Worm (Caenorhabditis elegans) whole organism, L3 larva: ENCODE results near the gene F31D5.6.

Experiments
- R02D3.7 ChIP-seq: fragments of 150-350 bp; optimal IDR thresholded peaks from 2 replicates; lab custom pipeline; 2014; ENCODE audit warnings: missing biosample characterization, missing genetic modification characterization
- ZK546.5 ChIP-seq: sonication (generic microtip); optimal IDR thresholded peaks from 2 replicates; lab custom pipeline; 2017; ENCODE audit warnings: missing biosample characterization, missing genetic modification characterization
- aly-2 ChIP-seq: fragments of 150-350 bp; optimal IDR thresholded peaks from 2 replicates; lab custom pipeline; 2014; ENCODE audit warnings: missing biosample characterization, missing genetic modification characterization
- ama-1 ChIP-seq: fragments of 150-350 bp; optimal IDR thresholded peaks from 2 replicates; lab custom pipeline; 2018
- ceh-16 ChIP-seq: sonication (generic microtip); optimal IDR thresholded peaks from 2 replicates; lab custom pipeline; 2017; ENCODE audit warnings: missing biosample characterization, missing genetic modification characterization
- ceh-28 ChIP-seq: fragments of 150-350 bp; optimal IDR thresholded peaks from 2 replicates; lab custom pipeline; 2014; ENCODE audit warnings: missing biosample characterization, missing genetic modification reagents, missing genetic modification characterization
- ceh-9 ChIP-seq: sonication (generic microtip); optimal IDR thresholded peaks from 2 replicates; lab custom pipeline; 2018; ENCODE audit warnings: missing biosample characterization, missing genetic modification characterization
- daf-12 ChIP-seq: fragments of 150-350 bp; optimal IDR thresholded peaks from 2 replicates; lab custom pipeline; 2014; ENCODE audit warnings: missing biosample characterization, missing genetic modification reagents, missing genetic modification characterization
- egl-27 ChIP-seq: sonication (generic microtip); optimal IDR thresholded peaks from 4 replicates; lab custom pipeline; 2017; ENCODE audit warnings: missing biosample characterization, missing genetic modification reagents, missing genetic modification characterization
- elt-1 ChIP-seq: fragments of 150-350 bp; optimal IDR thresholded peaks from 2 replicates; lab custom pipeline; 2014; ENCODE audit warnings: missing biosample characterization, missing genetic modification characterization
- elt-2 ChIP-seq: sonication (generic microtip); optimal IDR thresholded peaks from 2 replicates; lab custom pipeline; 2016; ENCODE audit warnings: missing genetic modification reagents, mild to moderate bottlenecking, missing genetic modification characterization, missing compliant biosample characterization
- elt-3 ChIP-seq, 3 experiments: fragments of 150-350 bp in 1 of 3; sonication (generic microtip) in 2 of 3; optimal IDR thresholded peaks; 2 replicates in 2 of 3; 4 replicates in 1 of 3; lab custom pipeline; 2014 to 2017; ENCODE audit warnings: missing biosample characterization in 3 of 3, missing genetic modification characterization in 3 of 3
- eor-1 ChIP-seq, 2 experiments: fragments of 150-350 bp; optimal IDR thresholded peaks; 2 replicates each; lab custom pipeline; 2014 to 2018; ENCODE audit warnings: missing biosample characterization in 2 of 2, missing genetic modification characterization in 2 of 2
- fkh-10 ChIP-seq: sonication (generic microtip); optimal IDR thresholded peaks from 2 replicates; lab custom pipeline; 2017; ENCODE audit warnings: missing biosample characterization, missing genetic modification reagents, missing genetic modification characterization
- fkh-2 ChIP-seq: fragments of 150-350 bp; optimal IDR thresholded peaks from 2 replicates; lab custom pipeline; 2014; ENCODE audit warnings: missing biosample characterization, missing genetic modification reagents, missing genetic modification characterization
- fos-1 ChIP-seq: fragments of 150-350 bp; optimal IDR thresholded peaks from 2 replicates; lab custom pipeline; 2014; ENCODE audit warnings: missing biosample characterization, missing genetic modification characterization
- hmg-11 ChIP-seq: sonication (generic microtip); optimal IDR thresholded peaks from 2 replicates; lab custom pipeline; 2016; ENCODE audit warnings: missing genetic modification characterization, missing compliant biosample characterization
- jun-1 ChIP-seq: fragments of 150-350 bp; optimal IDR thresholded peaks from 2 replicates; lab custom pipeline; 2014; ENCODE audit warnings: missing biosample characterization, missing genetic modification reagents, missing genetic modification characterization
- lin-15B ChIP-seq: fragments of 150-350 bp; optimal IDR thresholded peaks from 2 replicates; lab custom pipeline; 2014; ENCODE audit warnings: missing biosample characterization, missing genetic modification characterization
- lin-39 ChIP-seq: fragments of 150-350 bp; optimal IDR thresholded peaks from 2 replicates; lab custom pipeline; 2018; ENCODE audit warnings: missing biosample characterization, missing genetic modification reagents, missing genetic modification characterization
- lsy-12 ChIP-seq: sonication (generic microtip); optimal IDR thresholded peaks from 2 replicates; lab custom pipeline; 2016; ENCODE audit warnings: mild to moderate bottlenecking, missing genetic modification characterization, missing compliant biosample characterization
- mdl-1 ChIP-seq: fragments of 150-350 bp; optimal IDR thresholded peaks from 2 replicates; lab custom pipeline; 2014; ENCODE audit warnings: missing biosample characterization, missing genetic modification characterization
- nfya-1 ChIP-seq: sonication (generic microtip); optimal IDR thresholded peaks from 2 replicates; lab custom pipeline; 2017; ENCODE audit warnings: missing genetic modification characterization, mild to moderate bottlenecking, missing compliant biosample characterization, antibody characterized with exemption, moderate library complexity; ENCODE audit not compliant: insufficient read depth
- nhr-11 ChIP-seq: fragments of 150-350 bp; optimal IDR thresholded peaks from 2 replicates; lab custom pipeline; 2014; ENCODE audit warnings: missing biosample characterization, missing genetic modification characterization
- nhr-12 ChIP-seq: fragments of 150-350 bp; optimal IDR thresholded peaks from 2 replicates; lab custom pipeline; 2014; ENCODE audit warnings: missing biosample characterization, missing genetic modification characterization
- nhr-23 ChIP-seq: fragments of 150-350 bp; optimal IDR thresholded peaks from 2 replicates; lab custom pipeline; 2014; ENCODE audit warnings: missing biosample characterization, missing genetic modification reagents, missing genetic modification characterization
- nhr-25 ChIP-seq: sonication (generic microtip); optimal IDR thresholded peaks from 2 replicates; lab custom pipeline; 2017; ENCODE audit warnings: missing biosample characterization, missing genetic modification characterization
- nhr-28 ChIP-seq: fragments of 150-350 bp; optimal IDR thresholded peaks from 2 replicates; lab custom pipeline; 2014; ENCODE audit warnings: missing biosample characterization, missing genetic modification characterization
- nhr-43 ChIP-seq: sonication (generic microtip); optimal IDR thresholded peaks from 2 replicates; lab custom pipeline; 2016; ENCODE audit warnings: mild to moderate bottlenecking, missing genetic modification characterization, missing compliant biosample characterization; ENCODE audit not compliant: poor library complexity, severe bottlenecking
- nhr-67 ChIP-seq: fragments of 150-350 bp; optimal IDR thresholded peaks from 2 replicates; lab custom pipeline; 2014; ENCODE audit warnings: missing biosample characterization, missing genetic modification characterization
- nhr-76 ChIP-seq: fragments of 150-350 bp; sonication (generic microtip); optimal IDR thresholded peaks from 5 replicates; lab custom pipeline; 2014; ENCODE audit warnings: missing biosample characterization, missing genetic modification characterization
- nhr-77 ChIP-seq: fragments of 150-350 bp; optimal IDR thresholded peaks from 2 replicates; lab custom pipeline; 2014; ENCODE audit warnings: missing biosample characterization, missing genetic modification characterization
- pha-4 ChIP-seq: fragments of 150-350 bp; optimal IDR thresholded peaks from 2 replicates; lab custom pipeline; 2014; ENCODE audit warnings: missing biosample characterization, missing genetic modification reagents, missing genetic modification characterization
- sea-2 ChIP-seq: fragments of 150-350 bp; sonication (generic microtip); optimal IDR thresholded peaks from 4 replicates; lab custom pipeline; 2014; ENCODE audit warnings: missing biosample characterization, missing genetic modification reagents, missing genetic modification characterization
- skn-1 ChIP-seq: fragments of 150-350 bp; optimal IDR thresholded peaks from 2 replicates; lab custom pipeline; 2014; ENCODE audit warnings: missing biosample characterization, missing genetic modification characterization
- snpc-4 ChIP-seq: fragments of 150-350 bp; optimal IDR thresholded peaks from 2 replicates; lab custom pipeline; 2014; ENCODE audit warnings: missing biosample characterization, missing genetic modification characterization
- tbx-2 ChIP-seq: sonication (generic microtip); optimal IDR thresholded peaks from 2 replicates; lab custom pipeline; 2016; ENCODE audit warnings: mild to moderate bottlenecking, missing genetic modification characterization, missing compliant biosample characterization
- unc-39 ChIP-seq: sonication (generic microtip); optimal IDR thresholded peaks from 4 replicates; lab custom pipeline; 2017; ENCODE audit warnings: missing biosample characterization, missing genetic modification characterization
- unc-62 ChIP-seq: fragments of 150-350 bp; sonication (generic microtip); optimal IDR thresholded peaks from 4 replicates; lab custom pipeline; 2014; ENCODE audit warnings: missing biosample characterization, missing genetic modification reagents, missing genetic modification characterization
- zag-1 ChIP-seq: fragments of 150-350 bp; optimal IDR thresholded peaks from 2 replicates; lab custom pipeline; 2014; ENCODE audit warnings: missing biosample characterization, missing genetic modification characterization
- ztf-4 ChIP-seq: fragments of 150-350 bp; optimal IDR thresholded peaks from 2 replicates; lab custom pipeline; 2014; ENCODE audit warnings: missing biosample characterization, missing genetic modification characterization

Gene F31D5.6

DNA sequence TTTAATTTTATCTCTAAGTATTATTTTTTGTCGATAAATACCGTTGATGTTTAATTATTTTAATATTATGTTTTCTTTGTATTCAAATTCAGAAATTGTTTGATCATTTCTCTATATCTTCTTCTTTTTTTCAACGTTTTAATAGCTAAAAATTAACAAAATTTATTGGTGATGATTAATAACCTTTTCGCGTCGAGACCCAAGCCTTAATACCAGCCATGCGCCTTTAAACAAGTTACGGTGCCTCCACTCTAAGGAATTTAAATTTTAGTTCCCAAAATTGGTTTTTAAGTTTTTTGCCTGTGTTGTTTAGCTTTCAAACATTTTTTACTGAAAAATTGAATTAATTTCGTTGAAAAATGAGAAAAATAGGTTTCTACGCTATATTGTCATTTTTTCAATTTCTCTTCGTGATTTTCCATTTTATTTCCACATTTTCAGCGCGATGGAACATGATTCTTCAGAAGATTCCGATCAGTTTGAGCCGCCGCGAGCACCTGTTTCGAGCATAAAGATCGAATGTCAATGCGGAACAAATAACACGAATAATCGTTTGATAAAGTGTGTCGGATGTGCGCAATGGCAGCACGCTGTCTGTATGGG lies 19.7 kb downstream of the F31D5.6 start, which contains the start of gene C16A11.3:
C16A11.3 (plus strand) TSS at position 440 of the 603 bp plus-strand sequence.
- no peak for TF ChIP-seq ceh-16 (tag; lab: Kevin White, UChicago)
- no peak for TF ChIP-seq nfya-1 (tag; lab: Kevin White, UChicago)
- TF ChIP-seq nhr-67, result no peak
- no peak for TF ChIP-seq zag-1
- no peak for TF ChIP-seq sea-2 (GFP tag; lab: Kevin White, UChicago)
- TF ChIP-seq fkh-10, result no peak
- no peak for TF ChIP-seq snpc-4
- no peak for TF ChIP-seq elt-3 (tag; optimal IDR thresholded peaks at IDR 0.05; lab: Kevin White, UChicago)
- no peak for TF ChIP-seq elt-1
- TF ChIP-seq eor-1 (tag; optimal IDR thresholded peaks at IDR 0.05; lab: Kevin White, UChicago), result no peak
- no peak for TF ChIP-seq lsy-12 (tag; lab: Kevin White, UChicago)
- no peak for TF ChIP-seq ceh-28 (tag; lab: Kevin White, UChicago)
- no peak for TF ChIP-seq R02D3.7 (tag; lab: Kevin White, UChicago)
- no peak for TF ChIP-seq ceh-9 (tag; lab: Kevin White, UChicago)

DNA sequence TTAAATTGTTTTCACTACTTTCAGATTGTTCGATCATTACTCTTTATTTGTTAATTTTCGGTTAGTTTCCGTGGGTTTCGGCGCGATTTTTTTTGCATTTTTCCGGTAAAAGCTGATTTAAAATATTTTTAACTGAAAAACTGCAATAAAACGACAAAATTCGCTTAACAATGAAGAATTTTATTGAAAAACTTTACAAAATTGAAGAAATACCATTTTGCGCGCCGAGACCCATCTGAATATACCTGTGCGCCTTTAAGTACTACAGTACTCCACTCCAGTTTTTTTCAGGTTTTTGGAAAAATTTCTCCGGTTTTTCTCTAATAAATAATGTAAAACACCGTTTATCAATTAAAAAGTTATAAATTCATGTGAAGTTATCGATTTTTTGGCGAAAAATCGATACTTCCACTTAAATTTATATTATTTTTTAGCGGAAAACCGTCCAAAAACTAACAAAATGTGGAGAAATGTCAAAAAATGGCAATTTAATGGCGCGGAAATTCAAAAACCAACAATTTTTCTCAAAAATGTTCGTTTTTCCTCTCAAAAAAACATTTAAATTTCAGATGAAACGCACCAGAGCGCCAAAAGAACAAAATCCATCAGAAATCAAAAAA lies 21.4 kb downstream of the F31D5.6 start, which contains the start of gene C16A11.10:
C16A11.10 (plus strand) TSS at position 570 of the 620 bp plus-strand sequence.
- TF ChIP-seq nhr-76 (tag; lab: Kevin White, UChicago) (no peak), lin-15B (tag; lab: Kevin White, UChicago) (no peak), egl-27 (tag; lab: Kevin White, UChicago) (no peak), nhr-28 (tag; lab: Kevin White, UChicago) (no peak), nhr-43 (tag; lab: Kevin White, UChicago) (no peak), nhr-25 (no peak), aly-2 (tag; lab: Kevin White, UChicago) (no peak), ama-1 (lab: Kevin White, UChicago) (no peak), lin-39 (tag; lab: Kevin White, UChicago) (no peak), eor-1 (tag; optimal IDR thresholded peaks at IDR 0.05; lab: Kevin White, UChicago) (no peak), ceh-9 (tag; lab: Kevin White, UChicago) (no peak), daf-12 (no peak), elt-2 (tag; lab: Kevin White, UChicago) (no peak), mdl-1 (tag; lab: Kevin White, UChicago) (no peak)

DNA sequence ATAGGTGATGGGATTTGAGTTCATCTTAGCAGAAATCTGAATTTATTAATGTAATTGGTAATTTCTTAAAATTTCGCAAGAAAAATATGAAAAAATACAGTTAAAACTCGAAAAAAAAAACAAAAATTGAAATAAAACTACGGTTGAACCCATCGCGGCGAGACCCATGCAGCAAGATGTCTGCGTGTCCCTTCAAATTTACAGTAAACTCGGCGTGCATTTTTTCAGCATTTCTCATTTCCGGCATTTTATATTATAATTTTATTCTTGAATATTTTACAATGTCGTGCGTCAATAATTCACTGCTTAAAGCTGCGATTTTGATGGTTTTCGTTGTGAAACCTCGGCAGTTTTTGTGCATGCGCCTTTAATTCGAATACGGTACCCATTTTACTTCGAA lies 26.5 kb downstream of the F31D5.6 start, which contains the start of gene fbxc-43:
fbxc-43 (minus strand) TSS at position 38 of the 400 bp plus-strand sequence.
- TF ChIP-seq fkh-2 (tag; lab: Kevin White, UChicago) (no peak), nhr-76 (tag; lab: Kevin White, UChicago) (no peak)
- TF ChIP-seq, all 47 proteins: peak for 0

DNA sequence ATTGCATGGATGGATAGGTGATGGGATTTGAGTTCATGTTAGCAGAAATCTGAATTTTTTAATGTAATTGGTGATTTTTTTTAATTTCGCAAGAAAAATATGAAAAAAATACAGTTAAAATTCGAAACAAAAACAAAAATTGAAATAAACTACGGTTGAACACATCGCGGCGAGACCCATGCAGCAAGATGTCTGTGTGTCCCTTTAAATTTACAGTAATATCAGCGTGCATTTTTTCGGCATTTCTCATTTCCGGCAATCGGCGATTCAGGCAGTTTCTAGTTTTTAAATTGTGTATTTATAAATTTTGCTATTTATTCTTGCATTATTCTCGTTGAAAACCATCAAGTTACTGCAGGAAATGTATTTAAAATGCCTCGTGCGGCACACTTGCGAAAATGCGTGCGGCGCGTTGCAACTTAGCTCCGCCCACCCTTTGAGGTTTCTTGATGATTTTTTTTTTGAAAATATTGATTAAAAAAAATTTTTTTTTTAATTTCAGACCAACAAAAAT lies 28.3 kb downstream of the F31D5.6 start, which contains the start of the genes fbxc-44 and C16A11.2:
fbxc-44 (minus strand) TSS at position 51 of the 514 bp plus-strand sequence.
C16A11.2 (plus strand) TSS at position 503 of the 514 bp plus-strand sequence.
- TF ChIP-seq lin-39 (tag; lab: Kevin White, UChicago) (peak; percentile 14), egl-27 (tag; lab: Kevin White, UChicago) (no peak), mdl-1 (tag; lab: Kevin White, UChicago) (no peak), aly-2 (tag; lab: Kevin White, UChicago) (no peak), fkh-10 (no peak), unc-39 (no peak), skn-1 (tag; lab: Kevin White, UChicago) (no peak), snpc-4 (peak; percentile 27), nhr-23 (peak; percentile 58), nfya-1 (tag; lab: Kevin White, UChicago) (peak; percentile 51), nhr-77 (tag; lab: Kevin White, UChicago) (no peak), eor-1 (tag; optimal IDR thresholded peaks at IDR 0.05; lab: Kevin White, UChicago) (no peak), nhr-12 (tag; lab: Kevin White, UChicago) (no peak), R02D3.7 (tag; lab: Kevin White, UChicago) (peak; percentile 1), tbx-2 (tag; lab: Kevin White, UChicago) (no peak), hmg-11 (peak; percentile 63), sea-2 (GFP tag; lab: Kevin White, UChicago) (no peak), nhr-25 (no peak), lsy-12 (tag; lab: Kevin White, UChicago) (no peak), nhr-43 (tag; lab: Kevin White, UChicago) (no peak), ztf-4 (tag; lab: Kevin White, UChicago) (no peak), nhr-28 (tag; lab: Kevin White, UChicago) (no peak), nhr-67 (no peak), pha-4 (tag; lab: Kevin White, UChicago) (peak; percentile 29), ZK546.5 (tag; lab: Kevin White, UChicago) (no peak), jun-1 (tag; lab: Kevin White, UChicago) (no peak), fos-1 (tag; lab: Kevin White, UChicago) (no peak), ceh-28 (tag; lab: Kevin White, UChicago) (peak; percentile 32), nhr-11 (no peak), unc-62 (GFP tag; lab: Kevin White, UChicago) (no peak), ceh-16 (tag; lab: Kevin White, UChicago) (no peak)
